Worm (Caenorhabditis elegans): Measurements from ENCODE around the gene mut-7.

mut-7 gene

DNA sequence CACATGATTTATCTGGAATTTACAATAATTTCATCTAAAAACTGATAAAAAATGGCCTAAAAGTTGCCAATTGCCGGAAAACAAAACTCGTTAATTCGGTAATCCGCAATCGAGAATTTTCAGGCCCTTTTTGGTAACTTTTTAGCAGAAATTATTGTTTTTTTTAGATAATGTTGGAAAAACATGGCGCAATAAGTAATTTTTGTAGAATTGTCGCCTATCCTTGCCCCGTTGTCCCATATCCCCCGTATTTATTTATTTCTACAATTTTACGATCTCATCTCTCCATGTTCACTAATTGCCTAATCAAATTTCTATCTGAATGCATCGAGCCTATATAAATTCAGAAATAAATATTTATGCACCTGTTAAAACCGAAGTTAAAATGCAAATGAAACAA is 29.2 kb downstream of the mut-7 start:
- TF ChIP-seq W03F9.2 (tag; optimal IDR thresholded peaks at IDR 0.05): no peak
- no peak for TF ChIP-seq him-1 (tag; optimal IDR thresholded peaks at IDR 0.05)
- no peak for TF ChIP-seq dao-5 (tag; optimal IDR thresholded peaks at IDR 0.05)

DNA sequence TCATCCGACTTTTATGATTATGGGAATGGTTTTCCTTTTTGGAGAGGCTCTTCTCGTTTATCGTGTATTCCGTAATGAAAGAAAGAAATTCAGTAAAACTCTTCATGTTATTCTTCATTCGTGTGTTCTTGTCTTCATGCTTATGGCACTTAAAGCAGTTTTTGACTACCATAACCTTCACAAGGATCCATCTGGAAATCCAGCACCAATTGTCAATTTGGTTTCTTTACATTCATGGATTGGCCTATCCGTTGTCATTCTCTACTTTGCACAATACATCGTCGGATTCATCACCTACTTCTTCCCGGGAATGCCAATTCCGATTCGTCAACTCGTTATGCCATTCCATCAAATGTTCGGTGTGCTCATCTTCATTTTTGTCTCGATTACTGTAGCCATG is 30.5 kb downstream of the mut-7 start:
- TF ChIP-seq dao-5 (tag; optimal IDR thresholded peaks at IDR 0.05) (no peak), him-1 (tag; optimal IDR thresholded peaks at IDR 0.05) (no peak), W03F9.2 (tag; optimal IDR thresholded peaks at IDR 0.05) (no peak)

DNA sequence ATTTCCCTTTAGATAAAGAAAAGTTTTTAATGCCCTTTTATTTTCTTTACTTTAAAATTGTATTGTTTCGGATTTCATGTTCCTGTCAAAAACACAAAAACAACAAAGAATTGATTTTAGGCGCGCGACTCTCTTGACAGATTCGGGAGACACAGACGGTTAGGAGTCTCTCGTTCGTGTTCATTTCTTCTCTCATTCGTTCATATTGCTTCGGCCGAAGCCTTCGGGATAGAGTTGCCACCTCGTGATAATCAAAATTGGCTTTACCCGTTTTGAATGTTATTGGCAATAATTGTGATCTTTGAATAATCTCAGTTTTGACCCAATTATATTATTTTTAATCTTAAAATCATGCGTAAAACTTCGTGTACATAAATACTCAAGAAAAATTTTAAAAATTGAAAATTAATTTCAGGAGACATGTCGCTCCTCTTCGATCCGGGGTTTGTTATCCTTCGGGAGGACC is 31.1 kb downstream of the mut-7 start, which contains the start of gene F55H2.5:
F55H2.5 (plus strand) TSS at position 416 of the 466 bp plus-strand sequence.
- TF ChIP-seq W03F9.2 (tag; optimal IDR thresholded peaks at IDR 0.05) (no peak), dao-5 (tag; optimal IDR thresholded peaks at IDR 0.05) (no peak), him-1 (tag; optimal IDR thresholded peaks at IDR 0.05) (no peak)

DNA sequence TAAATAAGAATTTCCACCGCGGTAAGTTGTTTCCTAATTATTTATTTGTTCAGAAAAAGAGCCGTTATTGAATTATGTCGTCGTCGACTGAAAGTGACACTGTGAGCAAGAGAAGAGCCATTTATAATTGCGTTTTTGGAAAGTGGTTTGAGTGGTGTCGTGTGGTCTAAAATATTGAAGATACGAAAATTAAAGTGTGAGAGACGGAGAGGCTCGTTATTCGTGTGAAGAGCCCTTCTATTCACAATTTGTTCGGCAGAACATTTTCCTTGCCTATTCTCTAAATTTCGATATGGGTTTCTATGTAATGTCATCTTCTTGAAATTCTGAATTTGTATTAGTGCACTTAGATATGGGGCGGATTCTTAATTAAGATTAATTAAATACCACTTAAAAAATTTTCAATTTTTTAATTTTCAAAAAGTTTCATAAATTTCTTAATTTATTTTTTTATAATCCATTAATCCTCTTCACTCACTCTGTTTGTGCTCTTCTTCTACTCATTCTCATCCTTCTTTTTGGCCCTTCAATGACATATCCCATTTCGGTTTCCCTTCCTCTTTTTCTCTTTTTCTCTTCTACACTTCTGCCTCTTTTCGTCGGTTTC is 32.3 kb downstream of the mut-7 start:
- TF ChIP-seq him-1 (tag; optimal IDR thresholded peaks at IDR 0.05) (no peak), dao-5 (tag; optimal IDR thresholded peaks at IDR 0.05) (peak; percentile 46)

DNA sequence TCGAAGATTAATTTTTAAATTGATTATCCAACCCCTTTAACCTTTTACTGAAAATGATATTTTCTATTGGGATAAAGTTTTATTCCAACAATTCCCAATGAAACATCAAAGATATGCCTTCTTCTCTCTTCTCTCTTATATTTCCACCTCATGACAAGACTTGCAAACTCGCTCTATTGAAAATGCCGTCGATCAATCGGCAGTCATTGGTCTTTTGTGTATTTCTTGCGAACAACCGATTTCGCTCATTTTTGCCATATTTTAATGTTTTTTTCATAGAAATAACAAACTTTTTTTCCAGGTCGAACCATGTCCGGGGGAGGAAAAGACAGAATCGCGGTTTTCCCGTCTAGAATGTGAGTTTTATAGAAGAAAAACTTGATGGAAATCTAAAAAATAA is 34.4 kb downstream of the mut-7 start, which contains the start of gene vha-14:
vha-14 (plus strand) TSS at position 302 of the 400 bp plus-strand sequence.
- TF ChIP-seq him-1 (tag; optimal IDR thresholded peaks at IDR 0.05): no peak
- TF ChIP-seq W03F9.2 (tag; optimal IDR thresholded peaks at IDR 0.05): peak; percentile 29

DNA sequence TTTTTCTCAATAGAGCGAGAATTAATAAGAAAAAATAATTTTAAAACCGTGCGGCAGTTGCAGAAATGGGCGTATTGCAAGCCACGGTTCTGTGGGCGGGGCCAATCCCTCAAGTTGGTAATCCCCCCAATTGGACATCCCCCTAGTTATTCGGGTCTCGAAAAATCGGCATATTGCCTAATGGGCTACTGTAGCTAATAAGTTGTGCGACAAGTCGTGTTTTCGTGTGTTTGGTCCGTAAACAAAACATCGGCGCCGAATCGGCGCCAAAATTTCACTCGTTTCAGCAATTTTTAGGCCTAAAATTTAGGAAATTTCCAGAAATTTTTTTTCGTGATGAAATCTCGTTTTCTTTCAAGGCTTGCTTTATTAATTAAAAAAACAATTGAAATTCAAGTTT is 37.8 kb downstream of the mut-7 start:
- TF ChIP-seq him-1 (tag; optimal IDR thresholded peaks at IDR 0.05) (no peak), W03F9.2 (tag; optimal IDR thresholded peaks at IDR 0.05) (no peak), dao-5 (tag; optimal IDR thresholded peaks at IDR 0.05) (no peak)

DNA sequence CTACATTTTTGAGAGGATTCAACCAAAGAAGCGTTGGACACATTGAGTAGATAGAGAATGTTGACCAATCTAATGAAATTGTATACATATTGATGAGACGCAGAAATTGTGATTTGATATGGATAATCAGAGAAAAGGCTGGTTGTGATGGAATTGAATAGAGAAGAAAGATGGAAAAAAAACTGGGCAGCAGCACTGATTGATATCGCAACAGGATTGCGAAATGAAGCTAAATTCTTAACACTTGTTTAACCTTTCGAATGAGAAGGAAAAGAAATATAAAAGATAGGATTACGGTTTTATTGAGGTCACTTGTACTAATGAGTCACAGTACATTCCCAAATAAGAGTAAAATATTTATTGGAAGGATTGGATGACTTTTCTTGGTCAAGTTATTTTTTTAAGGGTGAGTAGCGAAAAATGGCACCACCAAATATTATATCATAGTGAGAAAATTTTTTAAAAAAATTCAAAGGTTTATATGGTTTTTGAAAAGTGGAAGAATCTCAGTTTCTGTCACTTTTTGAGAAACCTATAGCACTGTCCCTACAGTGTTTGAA is 39.9 kb downstream of the mut-7 start:
- TF ChIP-seq dao-5 (tag; optimal IDR thresholded peaks at IDR 0.05) (no peak), him-1 (tag; optimal IDR thresholded peaks at IDR 0.05) (no peak), W03F9.2 (tag; optimal IDR thresholded peaks at IDR 0.05) (no peak)

DNA sequence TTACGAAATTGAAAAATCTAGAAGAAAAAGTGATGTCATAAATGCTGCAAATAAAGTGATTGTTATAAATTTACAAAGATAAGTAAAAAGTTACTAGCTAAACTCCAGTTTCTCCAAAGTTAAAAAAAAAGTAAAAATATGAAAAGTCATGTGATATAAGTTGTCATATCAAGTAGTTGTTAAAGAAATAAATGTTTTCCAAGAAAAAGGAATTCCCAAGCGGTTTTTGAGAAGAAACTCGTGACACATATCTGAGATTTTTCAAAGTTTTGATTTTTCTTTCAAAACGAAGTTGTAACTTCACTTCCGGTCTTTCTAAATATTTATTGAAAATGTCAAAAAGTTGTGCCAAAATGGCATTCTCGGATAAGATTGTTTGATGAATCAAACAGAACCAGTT is 41.1 kb downstream of the mut-7 start:
- TF ChIP-seq dao-5 (tag; optimal IDR thresholded peaks at IDR 0.05) (no peak), him-1 (tag; optimal IDR thresholded peaks at IDR 0.05) (no peak), W03F9.2 (tag; optimal IDR thresholded peaks at IDR 0.05) (no peak)

DNA sequence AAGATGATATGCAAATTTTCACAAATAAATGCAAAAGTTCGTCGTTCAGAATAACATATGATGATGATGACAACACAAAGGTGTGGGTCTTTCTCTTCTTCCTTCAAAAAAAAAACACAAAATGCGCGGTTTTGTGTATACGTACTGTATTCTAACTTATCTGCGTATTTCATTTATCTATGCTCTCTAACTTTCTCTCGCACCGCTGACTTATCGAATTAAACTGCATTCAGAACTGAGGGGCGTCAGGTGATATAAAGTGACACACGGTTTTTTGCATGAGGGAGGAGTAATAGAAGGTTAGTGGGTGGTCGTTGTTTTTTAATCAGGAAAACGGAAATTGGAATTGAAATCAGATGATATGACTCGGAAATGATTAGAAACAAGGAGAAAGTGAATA is 41.9 kb downstream of the mut-7 start, which contains the start of gene sod-4:
sod-4 (minus strand) TSS at position 109 of the 400 bp plus-strand sequence.
- no peak for TF ChIP-seq dao-5 (tag; optimal IDR thresholded peaks at IDR 0.05)
- no peak for TF ChIP-seq W03F9.2 (tag; optimal IDR thresholded peaks at IDR 0.05)
- no peak for TF ChIP-seq him-1 (tag; optimal IDR thresholded peaks at IDR 0.05)

DNA sequence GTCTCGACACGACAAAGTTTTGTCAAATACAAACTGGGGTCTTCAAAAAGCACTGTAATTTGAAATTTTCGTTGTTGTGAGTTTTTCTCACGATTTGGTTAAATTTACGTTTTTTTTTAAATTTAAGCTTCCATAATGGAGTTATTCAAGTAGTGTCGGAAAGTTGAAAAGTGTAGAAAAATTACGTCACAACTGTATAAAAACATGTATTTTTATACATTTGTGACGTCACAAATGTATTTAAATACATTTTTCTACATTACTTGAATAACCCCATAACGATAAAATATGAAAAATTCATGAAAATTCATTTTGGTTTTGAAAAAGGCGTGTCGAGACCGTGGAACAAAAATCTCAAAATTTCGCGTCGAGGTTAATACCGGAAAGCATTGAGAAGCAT is 44.8 kb downstream of the mut-7 start:
- no peak for TF ChIP-seq W03F9.2 (tag; optimal IDR thresholded peaks at IDR 0.05)
- no peak for TF ChIP-seq dao-5 (tag; optimal IDR thresholded peaks at IDR 0.05)
- no peak for TF ChIP-seq him-1 (tag; optimal IDR thresholded peaks at IDR 0.05)

DNA sequence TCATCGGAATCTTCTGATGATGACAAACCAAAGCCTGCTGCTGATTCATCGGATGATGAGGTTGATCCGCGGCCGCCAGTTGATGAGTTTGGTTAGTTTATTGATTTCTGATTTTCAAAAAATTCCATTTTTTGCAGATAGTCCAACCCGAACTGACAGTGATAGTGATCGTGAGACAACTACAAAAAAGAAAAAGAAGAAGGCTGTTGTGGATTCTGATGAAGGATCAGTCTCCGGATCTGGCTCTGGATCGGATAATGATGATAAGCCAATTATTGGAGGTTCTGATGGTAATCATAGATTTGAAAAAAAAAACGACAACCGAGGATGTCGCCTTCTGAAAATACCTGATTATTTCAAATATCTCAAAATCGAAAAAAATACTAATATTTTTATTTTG is 46.1 kb downstream of the mut-7 start:
- no peak for TF ChIP-seq him-1 (tag; optimal IDR thresholded peaks at IDR 0.05)
- no peak for TF ChIP-seq dao-5 (tag; optimal IDR thresholded peaks at IDR 0.05)
- no peak for TF ChIP-seq W03F9.2 (tag; optimal IDR thresholded peaks at IDR 0.05)

DNA sequence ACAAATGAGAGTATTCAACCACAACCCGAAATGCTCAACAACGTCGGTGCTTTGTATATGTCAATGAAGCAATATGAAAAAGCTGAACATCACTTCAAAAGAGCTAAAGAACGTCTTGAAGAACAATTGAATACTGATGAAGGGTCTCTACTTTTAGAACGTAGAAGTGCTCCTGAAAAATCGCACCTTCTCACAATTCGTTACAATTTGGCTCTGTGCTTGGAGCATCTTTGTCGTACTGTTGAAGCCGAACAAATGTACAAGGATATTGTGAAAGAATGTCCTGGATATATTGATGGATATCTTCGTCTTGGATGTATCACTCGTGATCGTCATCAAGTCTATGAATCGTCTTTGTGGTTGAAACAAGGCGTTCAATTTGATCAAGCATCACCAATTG is 48.0 kb downstream of the mut-7 start:
- TF ChIP-seq W03F9.2 (tag; optimal IDR thresholded peaks at IDR 0.05) (no peak), him-1 (tag; optimal IDR thresholded peaks at IDR 0.05) (no peak), dao-5 (tag; optimal IDR thresholded peaks at IDR 0.05) (no peak)

DNA sequence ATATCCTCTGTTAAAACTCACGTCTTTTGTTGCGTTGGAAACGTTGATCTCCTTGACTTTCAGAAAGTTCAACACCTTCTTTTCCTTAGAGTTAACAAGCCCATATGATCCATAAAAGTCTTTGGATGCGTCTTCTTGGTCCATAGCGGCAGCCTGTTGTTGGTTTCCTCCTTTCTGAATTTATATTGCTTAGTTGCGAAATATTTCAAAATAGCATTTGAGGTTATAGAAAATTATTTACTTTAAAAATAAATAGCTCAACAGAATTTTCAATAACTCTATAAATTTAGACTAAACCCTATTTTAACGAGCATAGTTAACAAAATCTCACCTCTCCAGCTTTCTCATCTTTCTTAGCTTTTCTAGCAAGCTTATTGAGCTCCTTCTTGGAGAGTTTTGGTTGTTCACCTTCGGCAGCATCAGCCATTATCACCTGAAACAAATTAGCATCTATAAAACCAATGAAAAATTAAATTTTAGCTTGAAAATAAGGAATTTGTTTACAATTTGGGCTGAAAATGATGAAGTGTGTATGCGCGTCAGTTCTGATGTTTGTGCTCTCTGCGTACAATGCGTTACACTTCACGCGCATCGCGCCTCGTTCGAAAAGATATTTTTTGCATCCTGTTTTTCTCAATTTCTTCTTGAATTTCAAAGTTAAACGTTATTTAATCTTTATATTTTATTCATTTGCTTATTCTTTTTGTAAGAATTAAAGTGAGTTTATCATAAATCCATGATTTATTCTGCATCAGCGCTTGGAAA is 51.2 kb downstream of the mut-7 start, which contains the start of the genes dars-1 and ctr-9:
dars-1 (minus strand) TSS at position 433 of the 765 bp plus-strand sequence.
ctr-9 (plus strand) TSS at position 614 of the 765 bp plus-strand sequence.
- TF ChIP-seq him-1 (tag; optimal IDR thresholded peaks at IDR 0.05) (no peak), W03F9.2 (tag; optimal IDR thresholded peaks at IDR 0.05) (peak; percentile 18)

DNA sequence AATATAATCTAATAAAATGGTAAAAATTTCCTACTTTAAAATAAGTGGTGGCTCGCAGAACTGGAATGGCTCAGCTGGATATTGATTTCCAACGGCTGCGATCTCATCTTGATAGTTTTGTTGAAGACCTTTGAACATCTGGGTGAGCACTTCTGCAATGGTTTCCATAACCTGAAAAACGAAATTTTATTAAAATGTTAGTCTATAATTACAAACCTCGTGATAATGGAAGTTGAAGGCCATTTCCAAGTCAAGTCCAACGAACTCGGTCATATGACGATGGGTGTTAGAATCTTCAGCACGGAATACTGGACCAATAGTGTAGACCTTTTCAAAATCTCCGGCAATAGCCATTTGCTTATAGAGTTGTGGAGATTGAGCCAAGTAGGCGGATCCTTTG is 52.4 kb downstream of the mut-7 start:
- TF ChIP-seq dao-5 (tag; optimal IDR thresholded peaks at IDR 0.05) (no peak), him-1 (tag; optimal IDR thresholded peaks at IDR 0.05) (no peak), W03F9.2 (tag; optimal IDR thresholded peaks at IDR 0.05) (no peak)

All from whole organism, L4/young adult.